Worm (Caenorhabditis elegans) whole organism, L3 larva: Measurements from ENCODE around the gene T18D3.9.

Experiments used
- R02D3.7 ChIP-seq: fragments of 150-350 bp; optimal IDR thresholded peaks from 2 replicates; lab custom pipeline; 2014; ENCODE audit warnings: missing biosample characterization, missing genetic modification characterization
- ama-1 ChIP-seq: fragments of 150-350 bp; optimal IDR thresholded peaks from 2 replicates; lab custom pipeline; 2018
- ceh-82 ChIP-seq: fragments of 150-350 bp; optimal IDR thresholded peaks from 2 replicates; lab custom pipeline; 2014; ENCODE audit warnings: missing biosample characterization, missing genetic modification characterization
- ceh-9 ChIP-seq: sonication (generic microtip); optimal IDR thresholded peaks from 2 replicates; lab custom pipeline; 2018; ENCODE audit warnings: missing biosample characterization, missing genetic modification characterization
- egl-27 ChIP-seq: sonication (generic microtip); optimal IDR thresholded peaks from 4 replicates; lab custom pipeline; 2017; ENCODE audit warnings: missing biosample characterization, missing genetic modification reagents, missing genetic modification characterization
- elt-3 ChIP-seq, 3 experiments: fragments of 150-350 bp in 1 of 3; sonication (generic microtip) in 2 of 3; optimal IDR thresholded peaks; 2 replicates in 2 of 3; 4 replicates in 1 of 3; lab custom pipeline; 2014 to 2017; ENCODE audit warnings: missing biosample characterization in 3 of 3, missing genetic modification characterization in 3 of 3
- lsy-12 ChIP-seq: sonication (generic microtip); optimal IDR thresholded peaks from 2 replicates; lab custom pipeline; 2016; ENCODE audit warnings: mild to moderate bottlenecking, missing genetic modification characterization, missing compliant biosample characterization
- nfya-1 ChIP-seq: sonication (generic microtip); optimal IDR thresholded peaks from 2 replicates; lab custom pipeline; 2017; ENCODE audit warnings: missing genetic modification characterization, mild to moderate bottlenecking, missing compliant biosample characterization, antibody characterized with exemption, moderate library complexity; ENCODE audit not compliant: insufficient read depth
- nhr-237 ChIP-seq: fragments of 150-350 bp; optimal IDR thresholded peaks from 2 replicates; lab custom pipeline; 2014; ENCODE audit warnings: missing biosample characterization, missing genetic modification characterization
- nhr-28 ChIP-seq: fragments of 150-350 bp; optimal IDR thresholded peaks from 2 replicates; lab custom pipeline; 2014; ENCODE audit warnings: missing biosample characterization, missing genetic modification characterization
- unc-39 ChIP-seq: sonication (generic microtip); optimal IDR thresholded peaks from 4 replicates; lab custom pipeline; 2017; ENCODE audit warnings: missing biosample characterization, missing genetic modification characterization

- no peak for TF ChIP-seq R02D3.7 (tag; lab: Kevin White, UChicago)
- no peak for TF ChIP-seq ceh-82 (tag; lab: Kevin White, UChicago)
- TF ChIP-seq unc-39: no peak
- TF ChIP-seq nhr-28 (tag; lab: Kevin White, UChicago): no peak
- TF ChIP-seq ceh-9: no peak
- TF ChIP-seq ama-1 (lab: Kevin White, UChicago): no peak
- no peak for TF ChIP-seq egl-27 (tag; lab: Kevin White, UChicago)
- no peak for TF ChIP-seq elt-3 (tag; optimal IDR thresholded peaks at IDR 0.05; lab: Kevin White, UChicago)
- TF ChIP-seq nfya-1 (tag; lab: Kevin White, UChicago): no peak
- TF ChIP-seq lsy-12: no peak
- no peak for TF ChIP-seq nhr-237 (tag; lab: Kevin White, UChicago)
Observed at ce11 chrX:12463504-12463903, 9.2 kb upstream of the T18D3.9 start, which contains the start of gene T18D3.5.
